Worm (Caenorhabditis elegans): ENCODE results near the gene Y43C5A.7.

The Y43C5A.7 gene

ce11 chrIV:10276960-10277359, at the start of gene Y43C5A.7:
TSS of gene Y43C5A.7 (plus strand) at chrIV:10277260.
- TF ChIP-seq Y53F4B.3 (GFP tag; IDR thresholded peaks at IDR 0.05) (no peak), cebp-1 (GFP tag; IDR thresholded peaks at IDR 0.05) (no peak), cebp-1 (tag; optimal IDR thresholded peaks at IDR 0.05) (no peak), F39B2.1 (GFP tag; IDR thresholded peaks at IDR 0.05) (no peak), nhr-27 (tag; optimal IDR thresholded peaks at IDR 0.05) (no peak), somi-1 (GFP tag; optimal IDR thresholded peaks at IDR 0.05) (no peak), lir-1 (GFP tag; conservative IDR thresholded peaks at IDR 0.05) (no peak), F33H1.4 (GFP tag; IDR thresholded peaks at IDR 0.05) (no peak), him-1 (tag; optimal IDR thresholded peaks at IDR 0.05) (no peak), egl-44 (GFP tag; IDR thresholded peaks at IDR 0.05) (no peak)

ce11 chrIV:10227534-10227933, 49.5 kb upstream of the Y43C5A.7 start, which contains the start of gene F01G10.6:
TSS of gene F01G10.6 (minus strand) at chrIV:10227634.
- no peak for TF ChIP-seq egrh-3 (GFP tag; IDR thresholded peaks at IDR 0.05)
- TF ChIP-seq repo-1 (tag; optimal IDR thresholded peaks at IDR 0.05): no peak
- TF ChIP-seq fkh-3 (tag; optimal IDR thresholded peaks at IDR 0.05): no peak
- TF ChIP-seq F49E8.2 (tag; optimal IDR thresholded peaks at IDR 0.05; ENCODE audit: insufficient read depth): no peak
- TF ChIP-seq B0019.2 (GFP tag; conservative IDR thresholded peaks at IDR 0.05): no peak
- TF ChIP-seq lin-26 (GFP tag; IDR thresholded peaks at IDR 0.05): no peak
- TF ChIP-seq die-1 (tag; optimal IDR thresholded peaks at IDR 0.05): no peak
- TF ChIP-seq ztf-26 (tag; optimal IDR thresholded peaks at IDR 0.05): no peak
- TF ChIP-seq pbrm-1 (GFP tag; IDR thresholded peaks at IDR 0.05): no peak
- TF ChIP-seq snpc-1.3 (tag; optimal IDR thresholded peaks at IDR 0.05; ENCODE audit: insufficient read depth): no peak
- TF ChIP-seq hmg-1.2 (GFP tag; IDR thresholded peaks at IDR 0.05): no peak
- no peak for TF ChIP-seq lsl-1 (GFP tag; optimal IDR thresholded peaks at IDR 0.05)

- TF ChIP-seq mel-28 (tag; optimal IDR thresholded peaks at IDR 0.05; ENCODE audit: borderline replicate concordance) (no peak), F52B5.7 (tag; optimal IDR thresholded peaks at IDR 0.05) (no peak), F57C9.4 (tag; optimal IDR thresholded peaks at IDR 0.05) (no peak), Y53G8AR.9 (GFP tag; conservative IDR thresholded peaks at IDR 0.05) (no peak), nfya-1 (tag; optimal IDR thresholded peaks at IDR 0.05; ENCODE audit: borderline replicate concordance, insufficient read depth) (no peak), F39B2.1 (GFP tag; IDR thresholded peaks at IDR 0.05) (no peak), madf-8 (GFP tag; conservative IDR thresholded peaks at IDR 0.05) (no peak), cebp-2 (GFP tag; IDR thresholded peaks at IDR 0.05) (no peak), F22D6.2 (tag; optimal IDR thresholded peaks at IDR 0.05) (no peak), F49E8.2 (tag; optimal IDR thresholded peaks at IDR 0.05; ENCODE audit: insufficient read depth) (no peak), hlh-12 (tag; optimal IDR thresholded peaks at IDR 0.05) (no peak)
Observed at ce11 chrIV:10230971-10231370, 46.1 kb upstream of the Y43C5A.7 start, which contains the start of gene F01G10.5. TSS of gene F01G10.5 (minus strand) at chrIV:10231071.

ce11 chrIV:10232456-10232855, 44.6 kb upstream of the Y43C5A.7 start, which contains the start of gene F01G10.4:
TSS of gene F01G10.4 (minus strand) at chrIV:10232556.
- no peak for TF ChIP-seq lin-40 (tag; optimal IDR thresholded peaks at IDR 0.05)
- no peak for TF ChIP-seq fkh-3 (tag; optimal IDR thresholded peaks at IDR 0.05)
- no peak for TF ChIP-seq ztf-3 (GFP tag; optimal IDR thresholded peaks at IDR 0.05)
